Worm (Caenorhabditis elegans): ENCODE measurements around the gene Y4C6A.4.

DNA sequence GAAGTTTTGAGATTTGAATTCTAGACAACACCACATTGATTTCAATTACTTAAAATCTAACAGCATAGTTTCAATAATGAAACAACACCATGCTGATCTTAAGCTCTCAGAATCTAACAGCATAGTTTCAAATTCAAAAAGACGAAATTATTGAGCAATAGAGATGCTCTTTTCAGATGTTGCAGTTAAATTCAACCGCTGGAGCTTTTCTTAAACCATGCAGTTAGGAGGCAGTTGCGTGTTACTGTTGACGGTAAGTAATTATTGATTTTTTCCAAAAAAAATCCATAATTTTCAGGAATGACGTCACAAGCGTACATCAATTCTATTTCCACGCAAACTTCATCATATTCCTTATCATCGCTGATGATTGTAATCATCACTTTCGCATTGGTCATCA is 30.0 kb downstream of the Y4C6A.4 start, which contains the start of gene T11F8.5:
- TF ChIP-seq ceh-88 (GFP tag; IDR thresholded peaks at IDR 0.05) (no peak), mep-1 (tag; optimal IDR thresholded peaks at IDR 0.05) (no peak), mdl-1 (tag; optimal IDR thresholded peaks at IDR 0.05) (no peak), hlh-17 (GFP tag; optimal IDR thresholded peaks at IDR 0.05; ENCODE audit: borderline replicate concordance) (no peak), swsn-7 (tag; optimal IDR thresholded peaks at IDR 0.05) (no peak), Y116A8C.19 (tag; optimal IDR thresholded peaks at IDR 0.05; ENCODE audit: borderline replicate concordance) (no peak), skn-1 (tag; optimal IDR thresholded peaks at IDR 0.05) (no peak), nhr-237 (tag; optimal IDR thresholded peaks at IDR 0.05) (no peak), nhr-11 (tag; optimal IDR thresholded peaks at IDR 0.05) (no peak), efl-1 (optimal IDR thresholded peaks at IDR 0.05) (no peak), efl-1 (GFP tag; optimal IDR thresholded peaks at IDR 0.05 in 1 of 2) (no peak), tbx-2 (tag; optimal IDR thresholded peaks at IDR 0.05) (no peak), pag-3 (tag; optimal IDR thresholded peaks at IDR 0.05; ENCODE audit: borderline replicate concordance, insufficient read depth) (no peak), ceh-82 (tag; optimal IDR thresholded peaks at IDR 0.05) (no peak), hlh-4 (tag; optimal IDR thresholded peaks at IDR 0.05) (no peak)

Data from whole organism, L1 larva.